Fruit fly (Drosophila melanogaster) whole organism, embryonic: Measurements from ENCODE around the gene Rack1.
A peak's percentile ranks its signal among the peaks of the same experiment; 100 is the strongest.

Experiments used
- Adf1 ChIP-seq: fragments of 200-800 bp; sonication (Bioruptor generic); IDR thresholded peaks from 2 replicates; pipeline ENCODE4 v1.3.6; 2022; ENCODE audit warnings: missing biosample characterization, missing genetic modification characterization
- B-H1 ChIP-seq: fragments of 200-800 bp; sonication (Bioruptor generic); IDR thresholded peaks from 3 replicates; pipeline ENCODE4 v1.3.6; 2022; ENCODE audit warnings: missing biosample characterization, missing genetic modification characterization
- CG10431 ChIP-seq: fragments of 200-800 bp; sonication (Bioruptor generic); optimal IDR thresholded peaks from 3 replicates; lab custom pipeline; 2018; ENCODE audit warnings: missing biosample characterization, mild to moderate bottlenecking, missing genetic modification characterization
- CG11696 ChIP-seq: fragments of 200-800 bp; sonication (Bioruptor generic); IDR thresholded peaks from 2 replicates; pipeline ENCODE4 v1.3.6; 2022; ENCODE audit warnings: missing biosample characterization, missing genetic modification characterization
- CG11723 ChIP-seq: fragments of 200-800 bp; sonication (Bioruptor generic); optimal IDR thresholded peaks from 2 replicates; lab custom pipeline; 2017; ENCODE audit warnings: missing biosample characterization, mild to moderate bottlenecking, missing genetic modification characterization
- CG13775 ChIP-seq: fragments of 200-800 bp; sonication (Bioruptor generic); optimal IDR thresholded peaks from 3 replicates; lab custom pipeline; 2017; ENCODE audit warnings: missing biosample characterization, mild to moderate bottlenecking, missing genetic modification characterization
- CG14860 ChIP-seq: fragments of 200-800 bp; sonication (Bioruptor generic); IDR thresholded peaks from 3 replicates; pipeline ENCODE4 v1.3.6; 2022; ENCODE audit warnings: missing biosample characterization, missing genetic modification characterization; ENCODE audit not compliant: partially characterized antibody
- CG15514 ChIP-seq: fragments of 200-800 bp; sonication (Bioruptor generic); optimal IDR thresholded peaks from 3 replicates; lab custom pipeline; 2017; ENCODE audit warnings: missing biosample characterization, missing genetic modification characterization, mild to moderate bottlenecking, moderate library complexity, missing genetic modification reagents
- CG1602 ChIP-seq: fragments of 200-800 bp; sonication (Bioruptor generic); optimal IDR thresholded peaks from 3 replicates; lab custom pipeline; 2016; ENCODE audit warnings: missing biosample characterization, missing genetic modification characterization
- CG2120 ChIP-seq: fragments of 200-800 bp; sonication (Bioruptor generic); optimal IDR thresholded peaks from 3 replicates; lab custom pipeline; 2016; ENCODE audit warnings: missing biosample characterization, missing genetic modification characterization
- CG30403 ChIP-seq: fragments of 200-800 bp; sonication (Bioruptor generic); optimal IDR thresholded peaks from 3 replicates; lab custom pipeline; 2016; ENCODE audit warnings: missing biosample characterization, missing genetic modification characterization
- CG31441 ChIP-seq: fragments of 200-800 bp; sonication (Bioruptor generic); IDR thresholded peaks from 2 replicates; pipeline ENCODE4 v1.3.6; 2022; ENCODE audit warnings: missing biosample characterization, missing genetic modification characterization
- CG32532 ChIP-seq: fragments of 200-800 bp; sonication (Bioruptor generic); IDR thresholded peaks from 2 replicates; pipeline ENCODE4 v1.3.6; 2022; ENCODE audit warnings: missing biosample characterization, missing genetic modification characterization
- CG6254 ChIP-seq: fragments of 200-800 bp; sonication (Bioruptor generic); optimal IDR thresholded peaks from 3 replicates; lab custom pipeline; 2017; ENCODE audit warnings: mild to moderate bottlenecking, missing biosample characterization, missing genetic modification reagents, missing genetic modification characterization
- CG8388 ChIP-seq: fragments of 200-800 bp; sonication (Bioruptor generic); optimal IDR thresholded peaks from 2 replicates; lab custom pipeline; 2019; ENCODE audit warnings: missing biosample characterization, mild to moderate bottlenecking, missing genetic modification characterization, moderate library complexity
- CG8924 ChIP-seq: fragments of 200-800 bp; optimal IDR thresholded peaks from 3 replicates; lab custom pipeline; 2019; ENCODE audit warnings: missing biosample characterization, mild to moderate bottlenecking, missing genetic modification characterization, moderate library complexity
- CG9817 ChIP-seq: fragments of 200-800 bp; sonication (Bioruptor generic); optimal IDR thresholded peaks from 2 replicates; lab custom pipeline; 2018; ENCODE audit warnings: missing biosample characterization, mild to moderate bottlenecking, missing genetic modification characterization, moderate library complexity
- CkIIα-i1 ChIP-seq: fragments of 200-800 bp; sonication (Bioruptor generic); IDR thresholded peaks from 2 replicates; pipeline ENCODE4 v1.3.6; 2022; ENCODE audit warnings: missing biosample characterization, missing genetic modification characterization
- Dfd ChIP-seq, 2 experiments: fragments of >200 bp; optimal IDR thresholded peaks; 2 replicates each; lab custom pipeline; 2017; ENCODE audit warnings: missing biosample characterization in 2 of 2, missing genetic modification characterization in 2 of 2
- Hr78 ChIP-seq, 2 experiments: fragments of 200-800 bp in 1 of 2; fragments of >200 bp in 1 of 2; sonication (Bioruptor generic) in 1 of 2; optimal IDR thresholded peaks; 2 replicates each; lab custom pipeline; 2017 to 2019; ENCODE audit warnings: missing biosample characterization in 2 of 2, missing genetic modification characterization in 2 of 2, mild to moderate bottlenecking in 1 of 2, moderate library complexity in 1 of 2
- Hsf ChIP-seq: fragments of 200-800 bp; sonication (Bioruptor generic); optimal IDR thresholded peaks from 3 replicates; lab custom pipeline; 2016; ENCODE audit warnings: missing biosample characterization, missing genetic modification characterization
- Lpt ChIP-seq: fragments of >200 bp; optimal IDR thresholded peaks from 2 replicates; lab custom pipeline; 2018; ENCODE audit warnings: missing biosample characterization, missing genetic modification characterization
- Oli ChIP-seq: fragments of 200-800 bp; sonication (Bioruptor generic); optimal IDR thresholded peaks from 2 replicates; lab custom pipeline; 2018; ENCODE audit warnings: missing biosample characterization, mild to moderate bottlenecking, missing genetic modification characterization, moderate library complexity
- Sox100B ChIP-seq: fragments of 200-800 bp; sonication (Bioruptor generic); optimal IDR thresholded peaks from 3 replicates; lab custom pipeline; 2018; ENCODE audit warnings: missing biosample characterization, mild to moderate bottlenecking, missing genetic modification characterization
- Vsx1 ChIP-seq: fragments of 200-800 bp; sonication (Bioruptor generic); optimal IDR thresholded peaks from 2 replicates; lab custom pipeline; 2017; ENCODE audit warnings: missing biosample characterization, mild to moderate bottlenecking, missing genetic modification characterization, missing genetic modification reagents
- ac ChIP-seq: fragments of 200-800 bp; sonication (Bioruptor generic); optimal IDR thresholded peaks from 3 replicates; lab custom pipeline; 2017; ENCODE audit warnings: missing biosample characterization, mild to moderate bottlenecking, missing genetic modification characterization
- al ChIP-seq: fragments of 200-800 bp; sonication (Bioruptor generic); IDR thresholded peaks from 2 replicates; pipeline ENCODE4 v1.3.6; 2022; ENCODE audit warnings: missing biosample characterization, missing genetic modification characterization
- az2 ChIP-seq: fragments of 200-800 bp; sonication (Bioruptor generic); optimal IDR thresholded peaks from 3 replicates; lab custom pipeline; 2016; ENCODE audit warnings: missing biosample characterization, missing genetic modification characterization
- corto ChIP-seq: fragments of 200-800 bp; sonication (Bioruptor generic); optimal IDR thresholded peaks from 2 replicates; lab custom pipeline; 2016; ENCODE audit warnings: missing biosample characterization, mild to moderate bottlenecking, missing genetic modification characterization, moderate library complexity
- crc ChIP-seq: fragments of 200-800 bp; sonication (Bioruptor generic); optimal IDR thresholded peaks from 2 replicates; lab custom pipeline; 2016; ENCODE audit warnings: missing biosample characterization, missing genetic modification characterization
- dm ChIP-seq: fragments of 200-800 bp; sonication (Bioruptor generic); optimal IDR thresholded peaks from 3 replicates; lab custom pipeline; 2016; ENCODE audit warnings: missing biosample characterization, missing genetic modification characterization
- esg ChIP-seq: fragments of 200-800 bp; sonication (Bioruptor generic); conservative IDR thresholded peaks from 2 replicates; pipeline ENCODE4 v1.3.6; 2022; ENCODE audit warnings: missing biosample characterization, missing genetic modification characterization
- ewg ChIP-seq: fragments of 200-800 bp; sonication (Bioruptor generic); optimal IDR thresholded peaks from 3 replicates; lab custom pipeline; 2017; ENCODE audit warnings: mild to moderate bottlenecking, missing biosample characterization, missing genetic modification reagents, missing genetic modification characterization
- gem ChIP-seq: fragments of 200-800 bp; sonication (Bioruptor generic); optimal IDR thresholded peaks from 2 replicates; lab custom pipeline; 2019; ENCODE audit warnings: missing biosample characterization, mild to moderate bottlenecking, missing genetic modification characterization, moderate library complexity
- grau ChIP-seq: fragments of 200-800 bp; optimal IDR thresholded peaks from 3 replicates; lab custom pipeline; 2019; ENCODE audit warnings: missing biosample characterization, mild to moderate bottlenecking, missing genetic modification characterization, moderate library complexity
- hkb ChIP-seq, 2 experiments: fragments of 200-800 bp in 1 of 2; fragments of >200 bp in 1 of 2; sonication (Bioruptor generic) in 1 of 2; IDR thresholded peaks in 1 of 2; optimal IDR thresholded peaks in 1 of 2; 2 replicates each; pipeline versions ENCODE4 v1.3.6 to Lab custom; 2017 to 2022; ENCODE audit warnings: missing biosample characterization in 1 of 2, missing genetic modification characterization in 1 of 2
- ind ChIP-seq: fragments of 200-800 bp; sonication (Bioruptor generic); optimal IDR thresholded peaks from 3 replicates; lab custom pipeline; 2016; ENCODE audit warnings: missing biosample characterization, missing genetic modification characterization
- ken ChIP-seq: fragments of 200-800 bp; sonication (Bioruptor generic); IDR thresholded peaks from 3 replicates; pipeline ENCODE4 v1.3.6; 2022; ENCODE audit warnings: missing biosample characterization, missing genetic modification characterization
- nmo ChIP-seq: fragments of 200-800 bp; sonication (Bioruptor generic); optimal IDR thresholded peaks from 2 replicates; lab custom pipeline; 2018; ENCODE audit warnings: missing biosample characterization, mild to moderate bottlenecking, missing genetic modification characterization, moderate library complexity
- pzg ChIP-seq: fragments of 200-800 bp; sonication (Bioruptor generic); optimal IDR thresholded peaks from 3 replicates; lab custom pipeline; 2018; ENCODE audit warnings: missing biosample characterization, mild to moderate bottlenecking, missing genetic modification characterization, moderate library complexity
- sens ChIP-seq: fragments of 200-800 bp; sonication (Bioruptor generic); peaks from one replicate; lab custom pipeline; 2016; ENCODE audit warnings: missing biosample characterization, missing genetic modification characterization
- sens-2 ChIP-seq: fragments of 200-800 bp; sonication (Bioruptor generic); IDR thresholded peaks from 2 replicates; pipeline ENCODE4 v1.3.6; 2022; ENCODE audit warnings: missing biosample characterization, missing genetic modification characterization
- sima ChIP-seq: fragments of 200-800 bp; sonication (Bioruptor generic); optimal IDR thresholded peaks from 2 replicates; lab custom pipeline; 2016; ENCODE audit warnings: missing biosample characterization, missing genetic modification characterization
- sisA ChIP-seq: fragments of 200-800 bp; sonication (Bioruptor generic); IDR thresholded peaks from 2 replicates; pipeline ENCODE4 v1.3.6; 2022; ENCODE audit warnings: missing biosample characterization, missing genetic modification characterization
- slbo ChIP-seq: fragments of 200-800 bp; sonication (Bioruptor generic); IDR thresholded peaks from 2 replicates; pipeline ENCODE4 v1.3.6; 2022; ENCODE audit warnings: missing biosample characterization, missing genetic modification characterization
- tin ChIP-seq: fragments of 200-800 bp; sonication (Bioruptor generic); optimal IDR thresholded peaks from 3 replicates; lab custom pipeline; 2016; ENCODE audit warnings: missing biosample characterization, missing genetic modification characterization
- trem ChIP-seq: fragments of 200-800 bp; optimal IDR thresholded peaks from 3 replicates; lab custom pipeline; 2019; ENCODE audit warnings: missing biosample characterization, mild to moderate bottlenecking, missing genetic modification characterization, moderate library complexity
- vnd ChIP-seq: fragments of 200-800 bp; sonication (Bioruptor generic); IDR thresholded peaks from 3 replicates; pipeline ENCODE4 v1.3.6; 2022; ENCODE audit warnings: missing biosample characterization, missing genetic modification characterization; ENCODE audit not compliant: partially characterized antibody
- wor ChIP-seq: fragments of 200-800 bp; sonication (Bioruptor generic); IDR thresholded peaks from 2 replicates; pipeline ENCODE4 v1.3.6; 2022; ENCODE audit warnings: missing biosample characterization, missing genetic modification characterization

Rack1 gene

DNA sequence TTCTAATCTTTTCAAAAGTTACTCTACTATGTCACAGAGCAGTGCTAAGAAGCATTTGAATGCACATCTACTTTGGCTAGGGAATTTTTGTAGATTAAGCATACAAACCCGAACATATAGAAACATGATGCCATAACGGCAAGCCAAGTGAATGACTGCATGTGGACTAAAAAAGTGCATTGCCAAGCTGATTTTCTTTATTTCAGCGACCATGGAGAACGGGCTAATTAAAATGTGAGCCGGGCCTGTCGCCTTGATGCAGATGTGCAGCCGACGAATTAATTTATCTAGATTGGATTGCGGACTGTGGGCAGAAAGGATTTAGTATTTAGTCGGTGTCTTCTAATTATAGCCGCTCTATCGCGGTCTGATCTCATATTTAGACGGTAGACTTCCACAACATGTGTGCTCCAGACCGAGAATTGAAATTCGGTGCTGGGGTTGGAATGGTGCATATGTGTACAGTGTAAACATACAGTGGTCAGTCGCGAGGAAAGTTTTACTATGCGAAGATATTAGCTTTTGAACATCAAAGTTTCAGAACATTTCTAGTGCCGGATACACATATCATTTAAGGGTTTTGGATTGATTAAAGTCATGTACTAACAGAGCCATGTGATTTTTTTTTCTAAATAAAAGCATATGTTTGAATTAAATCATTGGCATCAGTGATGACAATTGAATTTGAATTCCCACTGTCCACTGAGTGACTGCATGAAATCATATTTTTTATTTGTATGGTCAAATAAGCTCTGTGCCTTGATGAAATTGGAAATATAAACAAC is 14.4 kb downstream of the Rack1 start (continued):
- TF ChIP-seq CG14860 (no peak), CG32532 (GFP tag; lab: Robert Waterston, UW) (no peak), gem (tag; lab: Kevin White, UChicago) (peak; percentile 49), hkb (optimal IDR thresholded peaks at IDR 0.05; lab: Kevin White, UChicago) (no peak), hkb (GFP tag; IDR thresholded peaks at IDR 0.05; lab: Robert Waterston, UW) (peak; percentile 28; the same call in 1 of the 2 replicates), esg (GFP tag; lab: Robert Waterston, UW) (no peak; the same call in 1 of the 2 replicates), ind (GFP tag; lab: Kevin White, UChicago) (peak; percentile 8), az2 (peak; percentile 13), trem (tag; lab: Kevin White, UChicago) (peak; percentile 0), crc (no peak), Lpt (GFP tag; lab: Kevin White, UChicago) (no peak), sens (GFP tag; lab: Kevin White, UChicago) (peak; percentile 69), CG15514 (GFP tag; lab: Kevin White, UChicago) (no peak), sima (GFP tag; lab: Kevin White, UChicago) (no peak), sisA (GFP tag; lab: Robert Waterston, UW) (no peak), pzg (no peak), Vsx1 (no peak), Adf1 (GFP tag; lab: Robert Waterston, UW) (no peak), CG31441 (GFP tag; lab: Robert Waterston, UW) (0 out of 2 replicates have a peak, but pooled peaks have one; percentile 10), vnd (GFP tag; lab: Robert Waterston, UW) (no peak), CG30403 (no peak), B-H1 (GFP tag; lab: Robert Waterston, UW) (no peak), Hsf (GFP tag; lab: Kevin White, UChicago) (peak; percentile 6), Sox100B (no peak), ken (no peak), Oli (tag; lab: Kevin White, UChicago) (peak; percentile 17), CG10431 (GFP tag; lab: Kevin White, UChicago) (no peak), CG11696 (no peak), Dfd (GFP tag; optimal IDR thresholded peaks at IDR 0.05; lab: Kevin White, UChicago) (no peak), CG8388 (GFP tag; lab: Kevin White, UChicago) (peak; percentile 33), CG6254 (GFP tag; lab: Kevin White, UChicago) (no peak), CG8924 (no peak), grau (tag; lab: Kevin White, UChicago) (peak; percentile 56), CG13775 (GFP tag; lab: Kevin White, UChicago) (no peak), wor (no peak), CG11723 (no peak), nmo (GFP tag; lab: Kevin White, UChicago) (peak; percentile 1), CkIIα-i1 (GFP tag; lab: Robert Waterston, UW) (no peak), CG9817 (tag; lab: Kevin White, UChicago) (peak; percentile 2), Hr78 (GFP tag; optimal IDR thresholded peaks at IDR 0.05; lab: Kevin White, UChicago) (no peak), ewg (GFP tag; lab: Kevin White, UChicago) (no peak), al (no peak), dm (GFP tag; lab: Kevin White, UChicago) (no peak), CG1602 (no peak), CG2120 (GFP tag; lab: Kevin White, UChicago) (no peak), ac (GFP tag; lab: Kevin White, UChicago) (no peak), slbo (GFP tag; lab: Robert Waterston, UW) (peak; percentile 10; the same call in 1 of the 2 replicates), tin (GFP tag; lab: Kevin White, UChicago) (peak; percentile 7), sens-2 (no peak), corto (GFP tag; lab: Kevin White, UChicago) (no peak)
